Fruit fly (Drosophila melanogaster) whole organism, embryonic: ENCODE results near the gene CG10660.

Experiments used
- Asciz ChIP-seq: fragments of 200-800 bp; sonication (Bioruptor generic); optimal IDR thresholded peaks from 2 replicates; lab custom pipeline; 2017; ENCODE audit warnings: missing biosample characterization, mild to moderate bottlenecking, missing genetic modification characterization, missing genetic modification reagents
- Bgb ChIP-seq: fragments of 200-800 bp; sonication (Bioruptor generic); IDR thresholded peaks from 2 replicates; pipeline ENCODE4 v1.3.6; 2022; ENCODE audit warnings: missing biosample characterization, missing genetic modification characterization; ENCODE audit not compliant: partially characterized antibody
- CG1024 ChIP-seq: fragments of 200-800 bp; sonication (Bioruptor generic); IDR thresholded peaks from 2 replicates; pipeline ENCODE4 v1.3.6; 2022; ENCODE audit warnings: missing biosample characterization, missing genetic modification characterization
- CG11247 ChIP-seq: fragments of 200-800 bp; sonication (Bioruptor generic); IDR thresholded peaks from 2 replicates; pipeline ENCODE4 v1.3.6; 2022; ENCODE audit warnings: missing biosample characterization, missing genetic modification characterization
- CG1233 ChIP-seq: fragments of 200-800 bp; sonication (Bioruptor generic); optimal IDR thresholded peaks from 4 replicates; lab custom pipeline; 2018; ENCODE audit warnings: missing biosample characterization, mild to moderate bottlenecking, missing genetic modification characterization
- CG12659 ChIP-seq: fragments of 200-800 bp; sonication (Bioruptor generic); optimal IDR thresholded peaks from 3 replicates; lab custom pipeline; 2017; ENCODE audit warnings: mild to moderate bottlenecking, missing biosample characterization, missing genetic modification reagents, missing genetic modification characterization
- CG14965 ChIP-seq: fragments of 200-800 bp; sonication (Bioruptor generic); optimal IDR thresholded peaks from 2 replicates; lab custom pipeline; 2016; ENCODE audit warnings: missing biosample characterization, missing genetic modification characterization, borderline replicate concordance
- CG15479 ChIP-seq: fragments of 200-800 bp; sonication (Bioruptor generic); optimal IDR thresholded peaks from 3 replicates; lab custom pipeline; 2019; ENCODE audit warnings: missing biosample characterization, mild to moderate bottlenecking, missing genetic modification characterization, moderate library complexity
- CG17186 ChIP-seq: fragments of 200-800 bp; sonication (Bioruptor generic); optimal IDR thresholded peaks from 3 replicates; lab custom pipeline; 2017; ENCODE audit warnings: missing biosample characterization, missing genetic modification reagents, missing genetic modification characterization
- CG17912 ChIP-seq: fragments of 200-800 bp; sonication (Bioruptor generic); optimal IDR thresholded peaks from 2 replicates; lab custom pipeline; 2018; ENCODE audit warnings: missing biosample characterization, mild to moderate bottlenecking, missing genetic modification characterization
- CG3065 ChIP-seq: fragments of 200-800 bp; sonication (Bioruptor generic); optimal IDR thresholded peaks from 2 replicates; lab custom pipeline; 2016; ENCODE audit warnings: missing biosample characterization, missing genetic modification characterization
- CG34224 ChIP-seq: fragments of 200-800 bp; sonication (Bioruptor generic); IDR thresholded peaks from 3 replicates; pipeline ENCODE4 v1.3.6; 2022; ENCODE audit warnings: missing biosample characterization, missing genetic modification characterization; ENCODE audit not compliant: partially characterized antibody
- CG4820 ChIP-seq: fragments of 200-800 bp; sonication (Bioruptor generic); optimal IDR thresholded peaks from 3 replicates; lab custom pipeline; 2016; ENCODE audit warnings: missing biosample characterization, missing genetic modification characterization
- CG6689 ChIP-seq: fragments of 200-800 bp; sonication (Bioruptor generic); IDR thresholded peaks from 2 replicates; pipeline ENCODE4 v1.3.6; 2022; ENCODE audit warnings: missing biosample characterization, missing genetic modification characterization
- CG6791 ChIP-seq: fragments of 200-800 bp; sonication (Bioruptor generic); IDR thresholded peaks from 3 replicates; pipeline ENCODE4 v1.3.6; 2022; ENCODE audit warnings: missing biosample characterization, missing genetic modification characterization; ENCODE audit not compliant: partially characterized antibody
- CG7987 ChIP-seq: fragments of 200-800 bp; sonication (Bioruptor generic); optimal IDR thresholded peaks from 2 replicates; lab custom pipeline; 2018; ENCODE audit warnings: missing biosample characterization, mild to moderate bottlenecking, missing genetic modification characterization, moderate library complexity
- CG8089 ChIP-seq: fragments of 200-800 bp; sonication (Bioruptor generic); optimal IDR thresholded peaks from 3 replicates; lab custom pipeline; 2016; ENCODE audit warnings: missing biosample characterization, missing genetic modification characterization
- CG8281 ChIP-seq: fragments of 200-800 bp; sonication (Bioruptor generic); optimal IDR thresholded peaks from 2 replicates; lab custom pipeline; 2018; ENCODE audit warnings: missing biosample characterization, mild to moderate bottlenecking, missing genetic modification characterization, moderate library complexity
- Deaf1 ChIP-seq: fragments of 200-800 bp; optimal IDR thresholded peaks from 3 replicates; lab custom pipeline; 2019; ENCODE audit warnings: missing biosample characterization, mild to moderate bottlenecking, missing genetic modification characterization, moderate library complexity
- E2f2 ChIP-seq: fragments of 200-800 bp; sonication (Bioruptor generic); IDR thresholded peaks from 2 replicates; pipeline ENCODE4 v1.3.6; 2022; ENCODE audit warnings: missing biosample characterization, missing genetic modification characterization
- Ets97D ChIP-seq: fragments of 200-800 bp; sonication (Bioruptor generic); optimal IDR thresholded peaks from 3 replicates; lab custom pipeline; 2016; ENCODE audit warnings: missing biosample characterization, missing genetic modification characterization
- GATAe ChIP-seq: fragments of 200-800 bp; sonication (Bioruptor generic); conservative IDR thresholded peaks from 2 replicates; pipeline ENCODE4 v1.3.6; 2022; ENCODE audit warnings: missing biosample characterization, missing genetic modification characterization
- H15 ChIP-seq: fragments of 200-800 bp; sonication (Bioruptor generic); IDR thresholded peaks from 3 replicates; pipeline ENCODE4 v1.3.6; 2022; ENCODE audit warnings: missing biosample characterization, missing genetic modification characterization
- HLH4C ChIP-seq: fragments of 200-800 bp; sonication (Bioruptor generic); IDR thresholded peaks from 3 replicates; pipeline ENCODE4 v1.3.6; 2022; ENCODE audit warnings: missing biosample characterization, missing genetic modification characterization; ENCODE audit not compliant: partially characterized antibody
- HmgD ChIP-seq: fragments of 200-800 bp; sonication (Bioruptor generic); optimal IDR thresholded peaks from 3 replicates; lab custom pipeline; 2016; ENCODE audit warnings: missing biosample characterization, missing genetic modification characterization
- Hr51 ChIP-seq, 2 experiments: fragments of 200-800 bp; sonication (Bioruptor generic); optimal IDR thresholded peaks; 2 replicates in 1 of 2; 3 replicates in 1 of 2; lab custom pipeline; 2016 to 2018; ENCODE audit warnings: missing biosample characterization in 2 of 2, missing genetic modification characterization in 2 of 2, mild to moderate bottlenecking in 1 of 2, moderate library complexity in 1 of 2
- Scr ChIP-seq: fragments of 200-800 bp; sonication (Bioruptor generic); IDR thresholded peaks from 2 replicates; pipeline ENCODE4 v1.3.6; 2022; ENCODE audit warnings: missing biosample characterization, missing genetic modification characterization; ENCODE audit not compliant: partially characterized antibody
- Sry-δ ChIP-seq: fragments of 200-800 bp; sonication (Bioruptor generic); optimal IDR thresholded peaks from 2 replicates; lab custom pipeline; 2016; ENCODE audit warnings: missing biosample characterization, missing genetic modification characterization
- ash1 ChIP-seq: fragments of 200-800 bp; sonication (Bioruptor generic); optimal IDR thresholded peaks from 2 replicates; lab custom pipeline; 2018; ENCODE audit warnings: missing biosample characterization, mild to moderate bottlenecking, missing genetic modification characterization
- bab2 ChIP-seq: fragments of 200-800 bp; sonication (Bioruptor generic); optimal IDR thresholded peaks from 2 replicates; lab custom pipeline; 2016; ENCODE audit warnings: missing biosample characterization, missing genetic modification characterization
- cg ChIP-seq: fragments of 200-800 bp; sonication (Bioruptor generic); optimal IDR thresholded peaks from 3 replicates; lab custom pipeline; 2019; ENCODE audit warnings: missing biosample characterization, mild to moderate bottlenecking, missing genetic modification characterization, moderate library complexity
- chif ChIP-seq, 2 experiments: fragments of 200-800 bp; sonication (Bioruptor generic); optimal IDR thresholded peaks; 3 replicates each; lab custom pipeline; 2016; ENCODE audit warnings: missing biosample characterization in 2 of 2, missing genetic modification characterization in 2 of 2
- crp ChIP-seq, 2 experiments: fragments of 200-800 bp; sonication (Bioruptor generic); optimal IDR thresholded peaks; 2 replicates in 1 of 2; 3 replicates in 1 of 2; lab custom pipeline; 2017; ENCODE audit warnings: missing biosample characterization in 2 of 2, missing genetic modification characterization in 2 of 2, mild to moderate bottlenecking in 1 of 2, moderate library complexity in 1 of 2
- cwo ChIP-seq: fragments of 200-800 bp; sonication (Bioruptor generic); optimal IDR thresholded peaks from 3 replicates; lab custom pipeline; 2017; ENCODE audit warnings: missing biosample characterization, missing genetic modification characterization, mild to moderate bottlenecking, moderate library complexity, missing genetic modification reagents
- danr ChIP-seq: fragments of 200-800 bp; sonication (Bioruptor generic); IDR thresholded peaks from 2 replicates; pipeline ENCODE4 v1.3.6; 2022; ENCODE audit warnings: missing biosample characterization, missing genetic modification characterization
- disco-r ChIP-seq: fragments of 200-800 bp; sonication (Bioruptor generic); optimal IDR thresholded peaks from 2 replicates; lab custom pipeline; 2016; ENCODE audit warnings: missing biosample characterization, missing genetic modification characterization
- esg ChIP-seq: fragments of 200-800 bp; sonication (Bioruptor generic); conservative IDR thresholded peaks from 2 replicates; pipeline ENCODE4 v1.3.6; 2022; ENCODE audit warnings: missing biosample characterization, missing genetic modification characterization
- her ChIP-seq: fragments of 200-800 bp; sonication (Bioruptor generic); optimal IDR thresholded peaks from 2 replicates; lab custom pipeline; 2016; ENCODE audit warnings: missing biosample characterization, missing genetic modification characterization
- hth ChIP-seq: fragments of >200 bp; optimal IDR thresholded peaks from 2 replicates; lab custom pipeline; 2017; ENCODE audit warnings: inconsistent platforms
- lab ChIP-seq: fragments of 200-800 bp; sonication (Bioruptor generic); optimal IDR thresholded peaks from 3 replicates; lab custom pipeline; 2017; ENCODE audit warnings: missing biosample characterization, missing genetic modification characterization, mild to moderate bottlenecking, moderate library complexity, missing genetic modification reagents
- org-1 ChIP-seq: fragments of 200-800 bp; sonication (Bioruptor generic); optimal IDR thresholded peaks from 2 replicates; lab custom pipeline; 2017; ENCODE audit warnings: missing biosample characterization, missing genetic modification characterization
- peb ChIP-seq: fragments of 200-800 bp; sonication (Bioruptor generic); IDR thresholded peaks from 2 replicates; pipeline ENCODE4 v1.3.6; 2022; ENCODE audit warnings: missing biosample characterization, missing genetic modification characterization
- pfk ChIP-seq: fragments of 200-800 bp; sonication (Bioruptor generic); optimal IDR thresholded peaks from 2 replicates; lab custom pipeline; 2018; ENCODE audit warnings: missing biosample characterization, mild to moderate bottlenecking, missing genetic modification characterization, moderate library complexity
- pho ChIP-seq: fragments of 200-800 bp; sonication (Bioruptor generic); optimal IDR thresholded peaks from 2 replicates; lab custom pipeline; 2016; ENCODE audit warnings: missing biosample characterization, missing genetic modification characterization
- prd ChIP-seq, 3 experiments: fragments of >200 bp in 2 of 3; fragments of 200-800 bp in 1 of 3; sonication (Bioruptor generic) in 1 of 3; optimal IDR thresholded peaks in 2 of 3; IDR thresholded peaks in 1 of 3; 2 replicates in 2 of 3; 3 replicates in 1 of 3; pipeline versions ENCODE4 v1.3.6 to Lab custom; 2017 to 2022; ENCODE audit warnings: missing biosample characterization in 1 of 3, missing genetic modification characterization in 1 of 3
- rib ChIP-seq: fragments of 200-800 bp; sonication (Bioruptor generic); IDR thresholded peaks from 2 replicates; pipeline ENCODE4 v1.3.6; 2022; ENCODE audit warnings: missing biosample characterization, missing genetic modification characterization
- sens ChIP-seq: fragments of 200-800 bp; sonication (Bioruptor generic); peaks from one replicate; lab custom pipeline; 2016; ENCODE audit warnings: missing biosample characterization, missing genetic modification characterization
- sna ChIP-seq: fragments of 200-800 bp; sonication (Bioruptor generic); IDR thresholded peaks from 2 replicates; pipeline ENCODE4 v1.3.6; 2022; ENCODE audit warnings: missing biosample characterization, missing genetic modification characterization; ENCODE audit not compliant: partially characterized antibody
- tll ChIP-seq, 2 experiments: fragments of 200-800 bp in 1 of 2; fragments of >200 bp in 1 of 2; sonication (Bioruptor generic) in 1 of 2; optimal IDR thresholded peaks; 2 replicates each; lab custom pipeline; 2017 to 2019; ENCODE audit warnings: missing biosample characterization in 2 of 2, missing genetic modification characterization in 2 of 2, mild to moderate bottlenecking in 1 of 2, moderate library complexity in 1 of 2

CG10660 gene

DNA sequence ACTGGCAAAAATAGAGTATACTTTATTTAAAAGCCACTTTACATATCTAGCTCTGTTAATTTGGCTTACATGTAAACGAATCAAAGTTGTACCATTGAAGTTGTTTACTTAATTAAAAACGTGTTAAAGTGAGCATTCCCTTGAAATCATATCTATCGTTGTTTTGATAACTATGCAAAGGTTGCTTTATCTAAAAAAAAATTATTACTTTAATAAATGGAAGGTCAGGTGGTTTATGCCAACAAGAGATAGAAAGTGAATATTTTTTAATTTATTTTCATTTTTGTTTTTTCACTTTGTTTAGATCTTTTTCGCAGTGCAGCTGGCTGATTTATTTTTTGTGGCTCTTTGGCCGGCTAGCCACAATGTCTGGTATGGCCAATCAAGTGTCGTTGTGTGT, 7.6 kb downstream of the CG10660 start (continued):
- TF ChIP-seq pfk (GFP tag; lab: Kevin White, UChicago) (no peak), E2f2 (GFP tag; lab: Robert Waterston, UW) (peak; percentile 8; the same call in 1 of the 2 replicates), CG1233 (GFP tag; lab: Kevin White, UChicago) (peak; percentile 70), CG15479 (GFP tag; lab: Kevin White, UChicago) (no peak), chif (GFP tag; optimal IDR thresholded peaks at IDR 0.05; lab: Kevin White, UChicago) (peak; percentile 47 to 65), rib (GFP tag; lab: Robert Waterston, UW) (peak; percentile 9; the same call in 1 of the 2 replicates), H15 (GFP tag; lab: Robert Waterston, UW) (peak; percentile 62; the same call in 1 of the 3 replicates), HmgD (GFP tag; lab: Kevin White, UChicago) (no peak), her (GFP tag; lab: Kevin White, UChicago) (no peak), CG11247 (GFP tag; lab: Robert Waterston, UW) (peak; percentile 47; the same call in 1 of the 2 replicates), CG1024 (GFP tag; lab: Robert Waterston, UW) (no peak), CG14965 (GFP tag; lab: Kevin White, UChicago) (no peak), Ets97D (GFP tag; lab: Kevin White, UChicago) (peak; percentile 30), HLH4C (no peak), CG8089 (GFP tag; lab: Kevin White, UChicago) (peak; percentile 32), Bgb (no peak), sna (GFP tag; lab: Robert Waterston, UW) (no peak), ash1 (no peak), danr (no peak), bab2 (GFP tag; lab: Kevin White, UChicago) (peak; percentile 65), CG6791 (GFP tag; lab: Robert Waterston, UW) (no peak), CG3065 (peak; percentile 24), GATAe (0 out of 2 replicates have a peak, but pooled peaks have one; percentile 9), prd (optimal IDR thresholded peaks at IDR 0.05; lab: Kevin White, UChicago) (no peak), prd (GFP tag; IDR thresholded peaks at IDR 0.05; lab: Robert Waterston, UW) (peak; percentile 87), cwo (peak; percentile 56), CG17186 (GFP tag; lab: Kevin White, UChicago) (no peak), Hr51 (GFP tag; optimal IDR thresholded peaks at IDR 0.05; lab: Kevin White, UChicago) (peak; percentile 12 to 91), CG12659 (GFP tag; lab: Kevin White, UChicago) (peak; percentile 86), CG6689 (peak; percentile 77), Deaf1 (peak; percentile 39), peb (peak; percentile 55; the same call in 1 of the 2 replicates), Scr (no peak), sens (GFP tag; lab: Kevin White, UChicago) (peak; percentile 95), hth (lab: Kevin White, UChicago) (no peak), CG17912 (GFP tag; lab: Kevin White, UChicago) (no peak), crp (GFP tag; optimal IDR thresholded peaks at IDR 0.05; lab: Kevin White, UChicago) (peak in 1 of 2 experiments; percentile 16), CG4820 (peak; percentile 67), CG8281 (peak; percentile 43), lab (GFP tag; lab: Kevin White, UChicago) (peak; percentile 68), esg (GFP tag; lab: Robert Waterston, UW) (peak; percentile 45; the same call in 1 of the 2 replicates), CG7987 (GFP tag; lab: Kevin White, UChicago) (no peak), org-1 (GFP tag; lab: Kevin White, UChicago) (peak; percentile 50), Sry-δ (GFP tag; lab: Kevin White, UChicago) (peak; percentile 19), cg (no peak), tll (GFP tag; optimal IDR thresholded peaks at IDR 0.05; lab: Kevin White, UChicago) (no peak), Asciz (GFP tag; lab: Kevin White, UChicago) (peak; percentile 84), pho (GFP tag; lab: Kevin White, UChicago) (no peak), disco-r (GFP tag; lab: Kevin White, UChicago) (no peak), CG34224 (GFP tag; lab: Robert Waterston, UW) (no peak)
